Worm (Caenorhabditis elegans) whole organism, young adult: Measurements from ENCODE around the gene ced-9.

ENCODE experiments used
- B0336.3 ChIP-seq: fragments of 200-800 bp; sonication (Bioruptor generic); IDR thresholded peaks from 2 replicates; pipeline ENCODE4 v1.3.6; 2022; ENCODE audit warnings: missing genetic modification characterization, missing compliant biosample characterization
- ama-1 ChIP-seq, 3 experiments: fragments of 150-350 bp in 1 of 3; sonication (generic microtip) in 2 of 3; optimal IDR thresholded peaks; 2 replicates each; lab custom pipeline; 2014 to 2018; ENCODE audit warnings: missing biosample characterization in 2 of 3, missing genetic modification characterization in 2 of 3, missing genetic modification reagents in 2 of 3
- ets-4 ChIP-seq: fragments of 200-800 bp; sonication (Bioruptor generic); optimal IDR thresholded peaks from 2 replicates; lab custom pipeline; 2018; ENCODE audit warnings: mild to moderate bottlenecking, missing genetic modification characterization, missing compliant biosample characterization
- ztf-28 ChIP-seq: fragments of 200-800 bp; sonication (Bioruptor generic); IDR thresholded peaks from 2 replicates; pipeline ENCODE4 v1.3.6; 2022; ENCODE audit warnings: missing genetic modification reagents, missing genetic modification characterization, missing compliant biosample characterization

ce11 chrIII:10364656-10365055, 29.7 kb downstream of the ced-9 start, which contains the start of gene tbc-8:
- TF ChIP-seq B0336.3 (no peak), ets-4 (no peak), ama-1 (optimal IDR thresholded peaks at IDR 0.05; lab: Kevin White, UChicago) (no peak), ama-1 (GFP tag; optimal IDR thresholded peaks at IDR 0.05; lab: Kevin White, UChicago) (no peak), ztf-28 (no peak)
